Fruit fly (Drosophila melanogaster): ENCODE results near the gene CG9961.

dm6 chr2L:2751085-2751710 is 6.5 kb upstream of the CG9961 start:
- TF ChIP-seq CG14655 (GFP tag; optimal IDR thresholded peaks at IDR 0.05) (no peak), gl (tag; optimal IDR thresholded peaks at IDR 0.05) (no peak), Ets98B (GFP tag; IDR thresholded peaks at IDR 0.05) (no peak), CG12605 (GFP tag; IDR thresholded peaks at IDR 0.05) (no peak), EcR (GFP tag; optimal IDR thresholded peaks at IDR 0.05) (peak; percentile 52), CG34367 (tag; optimal IDR thresholded peaks at IDR 0.05) (no peak), CG8301 (tag; optimal IDR thresholded peaks at IDR 0.05) (no peak), CG17806 (tag; optimal IDR thresholded peaks at IDR 0.05) (no peak), CG8159 (tag; optimal IDR thresholded peaks at IDR 0.05) (no peak), Pif1A (GFP tag; optimal IDR thresholded peaks at IDR 0.05) (no peak), CG15710 (tag; optimal IDR thresholded peaks at IDR 0.05) (no peak), Pif1B (GFP tag; optimal IDR thresholded peaks at IDR 0.05) (no peak), D1 (tag; optimal IDR thresholded peaks at IDR 0.05) (no peak)

All from whole organism, pupa.